Worm (Caenorhabditis elegans) whole organism, young adult: ENCODE data around the gene str-262.

Experiments
- B0336.3 ChIP-seq: fragments of 200-800 bp; sonication (Bioruptor generic); IDR thresholded peaks from 2 replicates; pipeline ENCODE4 v1.3.6; 2022; ENCODE audit warnings: missing genetic modification characterization, missing compliant biosample characterization
- C17E4.6 ChIP-seq: fragments of 200-800 bp; sonication (Bioruptor generic); IDR thresholded peaks from 2 replicates; pipeline ENCODE4 v1.3.6; 2022; ENCODE audit warnings: missing genetic modification reagents, missing genetic modification characterization, missing compliant biosample characterization
- F22D6.2 ChIP-seq: sonication (generic microtip); optimal IDR thresholded peaks from 2 replicates; lab custom pipeline; 2016; ENCODE audit warnings: mild to moderate bottlenecking, missing genetic modification characterization, missing compliant biosample characterization
- Y53G8AR.9 ChIP-seq: fragments of 200-800 bp; sonication (Bioruptor generic); conservative IDR thresholded peaks from 2 replicates; pipeline ENCODE4 v1.3.6; 2022; ENCODE audit warnings: missing genetic modification reagents, missing genetic modification characterization, missing compliant biosample characterization
- Y56A3A.18 ChIP-seq: fragments of 200-800 bp; sonication (Bioruptor generic); IDR thresholded peaks from 2 replicates; pipeline ENCODE4 v1.3.6; 2022; ENCODE audit warnings: missing genetic modification reagents, missing genetic modification characterization, missing compliant biosample characterization
- Y95B8A.8 ChIP-seq: fragments of 200-800 bp; sonication (Bioruptor generic); IDR thresholded peaks from 2 replicates; pipeline ENCODE4 v1.3.6; 2022; ENCODE audit warnings: missing genetic modification reagents, missing genetic modification characterization, missing compliant biosample characterization
- ZK185.1 ChIP-seq: sonication (generic microtip); optimal IDR thresholded peaks from 2 replicates; lab custom pipeline; 2016; ENCODE audit warnings: mild to moderate bottlenecking, missing genetic modification characterization, missing compliant biosample characterization; ENCODE audit not compliant: poor library complexity, severe bottlenecking
- ama-1 ChIP-seq, 3 experiments: fragments of 150-350 bp in 1 of 3; sonication (generic microtip) in 2 of 3; optimal IDR thresholded peaks; 2 replicates each; lab custom pipeline; 2014 to 2018; ENCODE audit warnings: missing biosample characterization in 2 of 3, missing genetic modification characterization in 2 of 3, missing genetic modification reagents in 2 of 3
- athp-1 ChIP-seq: sonication (generic microtip); optimal IDR thresholded peaks from 2 replicates; lab custom pipeline; 2017; ENCODE audit warnings: mild to moderate bottlenecking, missing genetic modification characterization, missing compliant biosample characterization
- attf-6 ChIP-seq: fragments of 200-800 bp; sonication (Bioruptor generic); IDR thresholded peaks from 2 replicates; pipeline ENCODE4 v1.3.6; 2022; ENCODE audit warnings: missing genetic modification reagents, missing genetic modification characterization, missing compliant biosample characterization
- cebp-1 ChIP-seq, 2 experiments: fragments of 200-800 bp in 1 of 2; sonication (Bioruptor generic) in 1 of 2; sonication (generic microtip) in 1 of 2; IDR thresholded peaks in 1 of 2; optimal IDR thresholded peaks in 1 of 2; 2 replicates each; pipeline versions ENCODE4 v1.3.6 to Lab custom; 2017 to 2022; ENCODE audit warnings: missing compliant biosample characterization in 2 of 2, missing genetic modification characterization in 2 of 2, mild to moderate bottlenecking in 1 of 2, missing genetic modification reagents in 1 of 2, moderate library complexity in 1 of 2
- ceh-40 ChIP-seq: fragments of 200-800 bp; sonication (Bioruptor generic); IDR thresholded peaks from 2 replicates; pipeline ENCODE4 v1.3.6; 2022; ENCODE audit warnings: missing genetic modification characterization, missing compliant biosample characterization
- ceh-58 ChIP-seq: fragments of 200-800 bp; sonication (Bioruptor generic); IDR thresholded peaks from 2 replicates; pipeline ENCODE4 v1.3.6; 2022; ENCODE audit warnings: missing genetic modification characterization, missing compliant biosample characterization
- ceh-79 ChIP-seq: sonication (generic microtip); optimal IDR thresholded peaks from 2 replicates; lab custom pipeline; 2017; ENCODE audit warnings: mild to moderate bottlenecking, missing genetic modification characterization, missing compliant biosample characterization
- dpl-1 ChIP-seq: fragments of 150-350 bp; optimal IDR thresholded peaks from 2 replicates; lab custom pipeline; 2014; ENCODE audit warnings: missing biosample characterization, missing genetic modification reagents, missing genetic modification characterization
- egl-44 ChIP-seq: fragments of 200-800 bp; sonication (Bioruptor generic); IDR thresholded peaks from 2 replicates; pipeline ENCODE4 v1.3.6; 2022; ENCODE audit warnings: missing genetic modification reagents, missing genetic modification characterization, missing compliant biosample characterization
- hmg-1.2 ChIP-seq: fragments of 200-800 bp; sonication (Bioruptor generic); IDR thresholded peaks from 2 replicates; pipeline ENCODE4 v1.3.6; 2022; ENCODE audit warnings: missing genetic modification reagents, missing genetic modification characterization, missing compliant biosample characterization
- hrde-1 ChIP-seq: sonication (generic microtip); optimal IDR thresholded peaks from 2 replicates; lab custom pipeline; 2016; ENCODE audit warnings: missing genetic modification characterization, mild to moderate bottlenecking, missing compliant biosample characterization, moderate library complexity, missing genotype, missing genetic modification reagents, borderline replicate concordance
- lin-26 ChIP-seq: fragments of 200-800 bp; sonication (Bioruptor generic); IDR thresholded peaks from 2 replicates; pipeline ENCODE4 v1.3.6; 2022; ENCODE audit warnings: missing genetic modification reagents, missing genetic modification characterization, missing compliant biosample characterization
- lin-35 ChIP-seq, 3 experiments: fragments of 150-350 bp in 2 of 3; sonication (generic microtip) in 1 of 3; optimal IDR thresholded peaks; 2 replicates each; lab custom pipeline; 2014 to 2018; ENCODE audit warnings: missing biosample characterization in 3 of 3, missing genetic modification characterization in 3 of 3, missing genetic modification reagents in 3 of 3
- lir-1 ChIP-seq: fragments of 200-800 bp; sonication (Bioruptor generic); conservative IDR thresholded peaks from 2 replicates; pipeline ENCODE4 v1.3.6; 2022; ENCODE audit warnings: missing genetic modification reagents, missing genetic modification characterization, missing compliant biosample characterization
- madf-10 ChIP-seq: sonication (generic microtip); optimal IDR thresholded peaks from 2 replicates; lab custom pipeline; 2016; ENCODE audit warnings: mild to moderate bottlenecking, missing genetic modification characterization, missing compliant biosample characterization
- madf-3 ChIP-seq: fragments of 200-800 bp; sonication (Bioruptor generic); IDR thresholded peaks from 2 replicates; pipeline ENCODE4 v1.3.6; 2022; ENCODE audit warnings: missing genetic modification reagents, missing genetic modification characterization, missing compliant biosample characterization
- mcd-1 ChIP-seq: fragments of 200-800 bp; sonication (Bioruptor generic); IDR thresholded peaks from 2 replicates; pipeline ENCODE4 v1.3.6; 2022; ENCODE audit warnings: missing genetic modification reagents, missing genetic modification characterization, missing compliant biosample characterization
- mxl-1 ChIP-seq: sonication (generic microtip); optimal IDR thresholded peaks from 2 replicates; lab custom pipeline; 2016; ENCODE audit warnings: missing genetic modification characterization, missing compliant biosample characterization
- nfyb-1 ChIP-seq: fragments of 200-800 bp; sonication (Bioruptor generic); IDR thresholded peaks from 2 replicates; pipeline ENCODE4 v1.3.6; 2022; ENCODE audit warnings: missing genetic modification reagents, missing genetic modification characterization, missing compliant biosample characterization
- nhr-120 ChIP-seq: fragments of 200-800 bp; sonication (Bioruptor generic); IDR thresholded peaks from 2 replicates; pipeline ENCODE4 v1.3.6; 2022; ENCODE audit warnings: missing genetic modification characterization, missing compliant biosample characterization
- nhr-179 ChIP-seq: sonication (generic microtip); optimal IDR thresholded peaks from 2 replicates; lab custom pipeline; 2016; ENCODE audit warnings: mild to moderate bottlenecking, missing genetic modification characterization, missing compliant biosample characterization
- nhr-90 ChIP-seq: sonication (generic microtip); optimal IDR thresholded peaks from 2 replicates; lab custom pipeline; 2016; ENCODE audit warnings: missing genotype, mild to moderate bottlenecking, missing genetic modification characterization, missing compliant biosample characterization
- pha-4 ChIP-seq: fragments of 150-350 bp; sonication (generic microtip); optimal IDR thresholded peaks from 2 replicates; lab custom pipeline; 2014; ENCODE audit warnings: missing biosample characterization, missing genetic modification reagents, missing genetic modification characterization
- somi-1 ChIP-seq: fragments of 200-800 bp; sonication (Bioruptor generic); optimal IDR thresholded peaks from 2 replicates; lab custom pipeline; 2018; ENCODE audit warnings: mild to moderate bottlenecking, missing genetic modification characterization, missing compliant biosample characterization
- tlf-1 ChIP-seq: fragments of 200-800 bp; sonication (Bioruptor generic); optimal IDR thresholded peaks from 2 replicates; lab custom pipeline; 2018; ENCODE audit warnings: mild to moderate bottlenecking, missing genetic modification characterization, missing compliant biosample characterization
- ztf-25 ChIP-seq: fragments of 200-800 bp; sonication (Bioruptor generic); IDR thresholded peaks from 2 replicates; pipeline ENCODE4 v1.3.6; 2022; ENCODE audit warnings: missing genetic modification reagents, missing genetic modification characterization, missing compliant biosample characterization

str-262 gene

ce11 chrV:725807-726572 is 26.6 kb downstream of the str-262 start (continued):
- TF ChIP-seq ceh-79 (tag; lab: Kevin White, UChicago) (no peak), C17E4.6 (GFP tag; lab: Robert Waterston, UW) (no peak), lir-1 (GFP tag; lab: Robert Waterston, UW) (no peak), madf-10 (no peak), Y56A3A.18 (GFP tag; lab: Robert Waterston, UW) (0 out of 2 replicates have a peak, but pooled peaks have one; percentile 8), nhr-120 (peak; percentile 70; the same call in 1 of the 2 replicates), dpl-1 (no peak), attf-6 (GFP tag; lab: Robert Waterston, UW) (no peak), pha-4 (tag; lab: Kevin White, UChicago) (no peak), athp-1 (no peak), ama-1 (optimal IDR thresholded peaks at IDR 0.05; lab: Kevin White, UChicago) (peak; percentile 86), ama-1 (GFP tag; optimal IDR thresholded peaks at IDR 0.05; lab: Kevin White, UChicago) (no peak), F22D6.2 (no peak), mcd-1 (GFP tag; lab: Robert Waterston, UW) (no peak), lin-35 (GFP tag; optimal IDR thresholded peaks at IDR 0.05; lab: Kevin White, UChicago) (peak in 1 of 3 experiments; percentile 31), nhr-90 (tag; lab: Kevin White, UChicago) (peak; percentile 5), Y95B8A.8 (GFP tag; lab: Robert Waterston, UW) (no peak)

ce11 chrV:724946-725806 is 27.4 kb downstream of the str-262 start:
- TF ChIP-seq mxl-1 (tag; lab: Kevin White, UChicago) (no peak), hrde-1 (tag; lab: Kevin White, UChicago) (no peak), hmg-1.2 (GFP tag; lab: Robert Waterston, UW) (no peak), somi-1 (peak; percentile 18), Y53G8AR.9 (GFP tag; lab: Robert Waterston, UW) (peak; percentile 10), madf-3 (GFP tag; lab: Robert Waterston, UW) (no peak), ama-1 (optimal IDR thresholded peaks at IDR 0.05; lab: Kevin White, UChicago) (peak; percentile 88), ama-1 (GFP tag; optimal IDR thresholded peaks at IDR 0.05; lab: Kevin White, UChicago) (peak in 1 of 2 experiments; percentile 12), tlf-1 (GFP tag; lab: Kevin White, UChicago) (peak; percentile 9), ZK185.1 (peak; percentile 67), ceh-40 (GFP tag; lab: Robert Waterston, UW) (0 out of 2 replicates have a peak, but pooled peaks have one; percentile 5), nfyb-1 (GFP tag; lab: Robert Waterston, UW) (0 out of 2 replicates have a peak, but pooled peaks have one; percentile 14), cebp-1 (GFP tag; IDR thresholded peaks at IDR 0.05; lab: Robert Waterston, UW) (no peak), cebp-1 (tag; optimal IDR thresholded peaks at IDR 0.05; lab: Kevin White, UChicago) (peak; percentile 6), ztf-25 (GFP tag; lab: Robert Waterston, UW) (no peak), lin-26 (GFP tag; lab: Robert Waterston, UW) (peak; percentile 75; the same call in 1 of the 2 replicates), B0336.3 (GFP tag; lab: Robert Waterston, UW) (peak; percentile 6), nhr-179 (tag; lab: Kevin White, UChicago) (no peak), egl-44 (peak; percentile 25), ceh-58 (GFP tag; lab: Robert Waterston, UW) (0 out of 2 replicates have a peak, but pooled peaks have one; percentile 16)
